Worm (Caenorhabditis elegans) whole organism, late embryonic: Measurements from ENCODE around the gene tag-180.

Experiments used
- C08G9.2 ChIP-seq: sonication (generic microtip); optimal IDR thresholded peaks from 2 replicates; lab custom pipeline; 2016; ENCODE audit warnings: mild to moderate bottlenecking, missing genetic modification characterization, moderate library complexity, missing compliant biosample characterization
- ama-1 ChIP-seq: fragments of 150-350 bp; optimal IDR thresholded peaks from 2 replicates; lab custom pipeline; 2014
- ceh-34 ChIP-seq: sonication (generic microtip); optimal IDR thresholded peaks from 2 replicates; lab custom pipeline; 2016; ENCODE audit warnings: mild to moderate bottlenecking, missing genetic modification characterization, missing compliant biosample characterization
- dve-1 ChIP-seq: sonication (generic microtip); optimal IDR thresholded peaks from 2 replicates; lab custom pipeline; 2017; ENCODE audit warnings: antibody characterized with exemption, mild to moderate bottlenecking, missing genetic modification characterization, missing compliant biosample characterization
- hlh-8 ChIP-seq: sonication (generic microtip); optimal IDR thresholded peaks from 2 replicates; lab custom pipeline; 2016; ENCODE audit warnings: missing genotype, missing genetic modification characterization, missing compliant biosample characterization
- mec-3 ChIP-seq: sonication (generic microtip); optimal IDR thresholded peaks from 2 replicates; lab custom pipeline; 2016; ENCODE audit warnings: borderline replicate concordance, missing genetic modification characterization, missing compliant biosample characterization
- pha-4 ChIP-seq: fragments of 150-350 bp; optimal IDR thresholded peaks from 2 replicates; lab custom pipeline; 2018; ENCODE audit warnings: missing biosample characterization, missing genetic modification reagents, missing genetic modification characterization
- pqm-1 ChIP-seq: sonication (generic microtip); optimal IDR thresholded peaks from 2 replicates; lab custom pipeline; 2016; ENCODE audit warnings: missing genetic modification characterization, missing compliant biosample characterization
- tbx-2 ChIP-seq: sonication (generic microtip); optimal IDR thresholded peaks from 2 replicates; lab custom pipeline; 2016; ENCODE audit warnings: missing genetic modification characterization, missing compliant biosample characterization
- unc-3 ChIP-seq, 2 experiments: fragments of 200-800 bp in 1 of 2; sonication (Bioruptor generic) in 1 of 2; sonication (generic microtip) in 1 of 2; conservative IDR thresholded peaks in 1 of 2; optimal IDR thresholded peaks in 1 of 2; 2 replicates each; pipeline versions ENCODE4 v1.3.6 to Lab custom; 2016 to 2022; ENCODE audit warnings: missing compliant biosample characterization in 2 of 2, missing genetic modification characterization in 2 of 2, missing genetic modification reagents in 1 of 2
- unc-55 ChIP-seq: sonication (generic microtip); optimal IDR thresholded peaks from 2 replicates; lab custom pipeline; 2017; ENCODE audit warnings: missing biosample characterization, missing genetic modification reagents, missing genetic modification characterization

DNA sequence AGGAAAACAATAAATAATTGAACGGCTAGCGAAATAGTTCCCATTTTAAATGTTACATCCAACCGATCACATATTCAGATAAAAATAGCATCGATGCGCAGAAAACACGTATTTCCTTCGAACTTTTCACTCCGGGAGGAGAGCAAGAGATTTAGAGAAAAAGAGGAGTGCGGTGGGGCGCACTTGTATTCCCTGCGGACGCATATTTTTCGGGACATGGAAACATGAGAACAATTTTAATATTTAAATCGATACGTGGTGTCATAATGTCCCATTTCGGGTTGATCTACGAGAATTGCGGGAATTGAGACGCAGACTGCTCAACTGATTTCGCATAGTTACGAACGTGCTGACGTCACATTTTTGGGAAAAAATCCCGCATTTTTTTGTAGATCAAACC lies 35.8 kb downstream of the tag-180 start, which contains the start of gene C47G2.4:
- no peak for TF ChIP-seq unc-3 (GFP tag; conservative IDR thresholded peaks at IDR 0.05; lab: Robert Waterston, UW)
- TF ChIP-seq unc-3 (tag; optimal IDR thresholded peaks at IDR 0.05; lab: Kevin White, UChicago) = no peak
- TF ChIP-seq hlh-8 (tag; lab: Kevin White, UChicago) = no peak
- no peak for TF ChIP-seq dve-1
- TF ChIP-seq pqm-1 (tag; lab: Kevin White, UChicago) = no peak
- no peak for TF ChIP-seq ama-1 (lab: Kevin White, UChicago)
- TF ChIP-seq C08G9.2 = peak; percentile 27
- no peak for TF ChIP-seq pha-4 (tag; lab: Kevin White, UChicago)
- TF ChIP-seq unc-55 = no peak
- TF ChIP-seq ceh-34 (tag; lab: Kevin White, UChicago) = peak; percentile 70
- TF ChIP-seq mec-3 = no peak
- no peak for TF ChIP-seq tbx-2 (tag; lab: Kevin White, UChicago)
